Worm (Caenorhabditis elegans) whole organism, early embryonic: ENCODE results near the gene cest-25.

Experiments
- B0310.2 ChIP-seq: sonication (generic microtip); optimal IDR thresholded peaks from 2 replicates; lab custom pipeline; 2016; ENCODE audit warnings: mild to moderate bottlenecking, missing genetic modification characterization, missing compliant biosample characterization
- aly-1 ChIP-seq: sonication (generic microtip); optimal IDR thresholded peaks from 2 replicates; lab custom pipeline; 2016; ENCODE audit warnings: missing genetic modification characterization, missing compliant biosample characterization
- ama-1 ChIP-seq: fragments of 150-350 bp; optimal IDR thresholded peaks from 2 replicates; lab custom pipeline; 2014
- ceh-36 ChIP-seq: sonication (generic microtip); optimal IDR thresholded peaks from 2 replicates; lab custom pipeline; 2016; ENCODE audit warnings: missing genetic modification characterization, inconsistent platforms, missing compliant biosample characterization
- ets-7 ChIP-seq: sonication (generic microtip); optimal IDR thresholded peaks from 2 replicates; lab custom pipeline; 2016; ENCODE audit warnings: missing genotype, missing genetic modification characterization, missing compliant biosample characterization
- flt-1 ChIP-seq: fragments of 200-800 bp; sonication (Bioruptor generic); IDR thresholded peaks from 2 replicates; pipeline ENCODE4 v1.3.6; 2022; ENCODE audit warnings: missing genetic modification characterization, missing compliant biosample characterization
- hmbx-1 ChIP-seq: sonication (generic microtip); optimal IDR thresholded peaks from 2 replicates; lab custom pipeline; 2016; ENCODE audit warnings: mild to moderate bottlenecking, missing genetic modification characterization, missing compliant biosample characterization
- hnd-1 ChIP-seq: sonication (generic microtip); optimal IDR thresholded peaks from 2 replicates; lab custom pipeline; 2016; ENCODE audit warnings: missing genetic modification characterization, missing compliant biosample characterization
- pes-1 ChIP-seq: fragments of 200-800 bp; sonication (Bioruptor generic); IDR thresholded peaks from 2 replicates; pipeline ENCODE4 v1.3.6; 2022; ENCODE audit warnings: missing genetic modification reagents, missing genetic modification characterization, missing compliant biosample characterization
- tra-4 ChIP-seq: sonication (generic microtip); optimal IDR thresholded peaks from 2 replicates; lab custom pipeline; 2017; ENCODE audit warnings: missing genetic modification characterization, missing compliant biosample characterization

DNA sequence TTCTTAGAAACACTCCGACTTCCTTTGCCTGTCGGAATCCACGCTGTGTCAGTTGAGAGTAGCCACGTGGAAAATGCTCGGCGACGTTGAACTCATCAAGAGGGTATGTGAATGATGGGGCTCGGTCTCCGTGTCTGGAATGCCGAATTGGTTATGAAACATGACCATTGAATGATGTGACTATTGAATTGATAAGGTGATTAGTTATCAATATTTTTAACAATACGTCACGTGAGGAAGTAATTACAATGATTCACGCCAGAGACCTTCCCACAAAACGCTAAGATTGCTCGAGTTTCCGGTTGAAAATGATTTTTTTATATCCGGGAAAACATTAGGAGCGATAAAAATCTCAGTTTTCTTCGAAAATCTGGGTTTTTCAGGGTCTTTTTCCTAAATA lies 20.0 kb upstream of the cest-25 start:
- TF ChIP-seq ama-1 (lab: Kevin White, UChicago) = no peak
- no peak for TF ChIP-seq pes-1
- TF ChIP-seq ceh-36 (tag; lab: Kevin White, UChicago) = no peak
- no peak for TF ChIP-seq B0310.2
- TF ChIP-seq flt-1 (GFP tag; lab: Robert Waterston, UW) = no peak
- TF ChIP-seq hnd-1 (tag; lab: Kevin White, UChicago) = no peak
- no peak for TF ChIP-seq tra-4
- no peak for TF ChIP-seq ets-7 (tag; lab: Kevin White, UChicago)
- TF ChIP-seq hmbx-1 (tag; lab: Kevin White, UChicago) = no peak
- no peak for TF ChIP-seq aly-1
